Worm (Caenorhabditis elegans) whole organism, late embryonic: ENCODE measurements around the gene ent-1.

Experiments
- ceh-14 ChIP-seq: sonication (generic microtip); optimal IDR thresholded peaks from 2 replicates; lab custom pipeline; 2016; ENCODE audit warnings: missing genotype, missing genetic modification characterization, missing compliant biosample characterization
- ceh-18 ChIP-seq: sonication (generic microtip); optimal IDR thresholded peaks from 2 replicates; lab custom pipeline; 2016; ENCODE audit warnings: missing genetic modification characterization, missing compliant biosample characterization
- ets-4 ChIP-seq: sonication (generic microtip); optimal IDR thresholded peaks from 2 replicates; lab custom pipeline; 2016; ENCODE audit warnings: missing genetic modification characterization, missing compliant biosample characterization
- fax-1 ChIP-seq: sonication (generic microtip); optimal IDR thresholded peaks from 2 replicates; lab custom pipeline; 2016; ENCODE audit warnings: missing genotype, missing genetic modification characterization, missing compliant biosample characterization
- pat-9 ChIP-seq: fragments of 200-800 bp; sonication (Bioruptor generic); optimal IDR thresholded peaks from 2 replicates; lab custom pipeline; 2018; ENCODE audit warnings: mild to moderate bottlenecking, missing genetic modification characterization, moderate library complexity, missing compliant biosample characterization

ce11 chrIV:11681905-11682304 is 26.6 kb upstream of the ent-1 start, which contains the start of gene ZK792.4:
- TF ChIP-seq fax-1 (tag; lab: Kevin White, UChicago), result no peak
- TF ChIP-seq pat-9, result no peak
- TF ChIP-seq ceh-18 (tag; lab: Kevin White, UChicago), result no peak
- TF ChIP-seq ets-4 (tag; lab: Kevin White, UChicago), result no peak
- TF ChIP-seq ceh-14, result no peak
